Fruit fly (Drosophila melanogaster) whole organism, embryonic: ENCODE measurements around the gene Snx21.
A peak's percentile ranks its signal among the peaks of the same experiment; 100 is the strongest.

Experiments used
- Atf6 ChIP-seq: fragments of 200-800 bp; sonication (Bioruptor generic); IDR thresholded peaks from 2 replicates; pipeline ENCODE4 v1.3.6; 2022; ENCODE audit warnings: missing biosample characterization, missing genetic modification characterization
- CG10147 ChIP-seq: fragments of 200-800 bp; sonication (Bioruptor generic); optimal IDR thresholded peaks from 2 replicates; lab custom pipeline; 2019; ENCODE audit warnings: missing biosample characterization, mild to moderate bottlenecking, missing genetic modification characterization, moderate library complexity
- CG10543 ChIP-seq: fragments of 200-800 bp; sonication (Bioruptor generic); optimal IDR thresholded peaks from 3 replicates; lab custom pipeline; 2017; ENCODE audit warnings: missing biosample characterization, mild to moderate bottlenecking, missing genetic modification characterization, moderate library complexity
- CG11696 ChIP-seq: fragments of 200-800 bp; sonication (Bioruptor generic); IDR thresholded peaks from 2 replicates; pipeline ENCODE4 v1.3.6; 2022; ENCODE audit warnings: missing biosample characterization, missing genetic modification characterization
- CG14441 ChIP-seq: fragments of 200-800 bp; sonication (Bioruptor generic); IDR thresholded peaks from 2 replicates; pipeline ENCODE4 v1.3.6; 2022; ENCODE audit warnings: missing biosample characterization, missing genetic modification characterization
- CG15269 ChIP-seq: fragments of 200-800 bp; sonication (Bioruptor generic); optimal IDR thresholded peaks from 2 replicates; lab custom pipeline; 2018; ENCODE audit warnings: missing biosample characterization, mild to moderate bottlenecking, missing genetic modification characterization, moderate library complexity
- CG18262 ChIP-seq: fragments of 200-800 bp; optimal IDR thresholded peaks from 3 replicates; lab custom pipeline; 2019; ENCODE audit warnings: missing biosample characterization, mild to moderate bottlenecking, missing genetic modification characterization, moderate library complexity
- CG18599 ChIP-seq: fragments of 200-800 bp; sonication (Bioruptor generic); optimal IDR thresholded peaks from 3 replicates; lab custom pipeline; 2017; ENCODE audit warnings: missing biosample characterization, missing genetic modification characterization, mild to moderate bottlenecking, moderate library complexity, missing genetic modification reagents
- CG32532 ChIP-seq: fragments of 200-800 bp; sonication (Bioruptor generic); IDR thresholded peaks from 2 replicates; pipeline ENCODE4 v1.3.6; 2022; ENCODE audit warnings: missing biosample characterization, missing genetic modification characterization
- CG3281 ChIP-seq: fragments of 200-800 bp; sonication (Bioruptor generic); optimal IDR thresholded peaks from 3 replicates; lab custom pipeline; 2017; ENCODE audit warnings: missing biosample characterization, mild to moderate bottlenecking, missing genetic modification characterization
- CG4820 ChIP-seq: fragments of 200-800 bp; sonication (Bioruptor generic); optimal IDR thresholded peaks from 3 replicates; lab custom pipeline; 2016; ENCODE audit warnings: missing biosample characterization, missing genetic modification characterization
- CG6175 ChIP-seq: fragments of 200-800 bp; sonication (Bioruptor generic); IDR thresholded peaks from 3 replicates; pipeline ENCODE4 v1.3.6; 2022; ENCODE audit warnings: missing biosample characterization, missing genetic modification characterization
- CG7839 ChIP-seq: fragments of 200-800 bp; sonication (Bioruptor generic); optimal IDR thresholded peaks from 3 replicates; lab custom pipeline; 2018; ENCODE audit warnings: missing biosample characterization, mild to moderate bottlenecking, missing genetic modification characterization, moderate library complexity
- CG7928 ChIP-seq: fragments of 200-800 bp; sonication (Bioruptor generic); optimal IDR thresholded peaks from 2 replicates; lab custom pipeline; 2017; ENCODE audit warnings: missing biosample characterization, mild to moderate bottlenecking, missing genetic modification characterization
- CG8944 ChIP-seq: fragments of 200-800 bp; sonication (Bioruptor generic); optimal IDR thresholded peaks from 3 replicates; lab custom pipeline; 2016; ENCODE audit warnings: missing biosample characterization, missing genetic modification characterization
- Dip3 ChIP-seq: fragments of 200-800 bp; sonication (Bioruptor generic); optimal IDR thresholded peaks from 3 replicates; lab custom pipeline; 2016; ENCODE audit warnings: missing biosample characterization, missing genetic modification characterization
- Ets97D ChIP-seq: fragments of 200-800 bp; sonication (Bioruptor generic); optimal IDR thresholded peaks from 3 replicates; lab custom pipeline; 2016; ENCODE audit warnings: missing biosample characterization, missing genetic modification characterization
- HLH3B ChIP-seq: fragments of 200-800 bp; sonication (Bioruptor generic); IDR thresholded peaks from 2 replicates; pipeline ENCODE4 v1.3.6; 2022; ENCODE audit warnings: missing biosample characterization, missing genetic modification characterization
- HLH54F ChIP-seq: fragments of 200-800 bp; sonication (Bioruptor generic); optimal IDR thresholded peaks from 3 replicates; lab custom pipeline; 2016; ENCODE audit warnings: missing biosample characterization, missing genetic modification characterization
- Hr51 ChIP-seq, 2 experiments: fragments of 200-800 bp; sonication (Bioruptor generic); optimal IDR thresholded peaks; 2 replicates in 1 of 2; 3 replicates in 1 of 2; lab custom pipeline; 2016 to 2018; ENCODE audit warnings: missing biosample characterization in 2 of 2, missing genetic modification characterization in 2 of 2, mild to moderate bottlenecking in 1 of 2, moderate library complexity in 1 of 2
- Meics ChIP-seq: fragments of 200-800 bp; sonication (Bioruptor generic); optimal IDR thresholded peaks from 2 replicates; lab custom pipeline; 2017; ENCODE audit warnings: missing biosample characterization, mild to moderate bottlenecking, missing genetic modification characterization
- Nf-YC ChIP-seq: fragments of 200-800 bp; optimal IDR thresholded peaks from 3 replicates; lab custom pipeline; 2019; ENCODE audit warnings: missing biosample characterization, mild to moderate bottlenecking, missing genetic modification characterization, moderate library complexity
- Sry-δ ChIP-seq: fragments of 200-800 bp; sonication (Bioruptor generic); optimal IDR thresholded peaks from 2 replicates; lab custom pipeline; 2016; ENCODE audit warnings: missing biosample characterization, missing genetic modification characterization
- aop ChIP-seq: fragments of 200-800 bp; sonication (Bioruptor generic); IDR thresholded peaks from 2 replicates; pipeline ENCODE4 v1.3.6; 2022; ENCODE audit warnings: missing biosample characterization, missing genetic modification characterization
- ash1 ChIP-seq: fragments of 200-800 bp; sonication (Bioruptor generic); optimal IDR thresholded peaks from 2 replicates; lab custom pipeline; 2018; ENCODE audit warnings: missing biosample characterization, mild to moderate bottlenecking, missing genetic modification characterization
- fu2 ChIP-seq: fragments of 200-800 bp; sonication (Bioruptor generic); optimal IDR thresholded peaks from 2 replicates; lab custom pipeline; 2016; ENCODE audit warnings: missing biosample characterization, missing genetic modification characterization
- gsb ChIP-seq: fragments of 200-800 bp; sonication (Bioruptor generic); IDR thresholded peaks from 2 replicates; pipeline ENCODE4 v1.3.6; 2022; ENCODE audit warnings: missing biosample characterization, missing genetic modification characterization
- ranshi ChIP-seq: fragments of 200-800 bp; sonication (Bioruptor generic); IDR thresholded peaks from 2 replicates; pipeline ENCODE4 v1.3.6; 2022; ENCODE audit warnings: missing biosample characterization, missing genetic modification characterization
- sens ChIP-seq: fragments of 200-800 bp; sonication (Bioruptor generic); peaks from one replicate; lab custom pipeline; 2016; ENCODE audit warnings: missing biosample characterization, missing genetic modification characterization
- slbo ChIP-seq: fragments of 200-800 bp; sonication (Bioruptor generic); IDR thresholded peaks from 2 replicates; pipeline ENCODE4 v1.3.6; 2022; ENCODE audit warnings: missing biosample characterization, missing genetic modification characterization
- stc ChIP-seq: fragments of 200-800 bp; sonication (Bioruptor generic); IDR thresholded peaks from 2 replicates; pipeline ENCODE4 v1.3.6; 2022; ENCODE audit warnings: missing biosample characterization, missing genetic modification characterization

Gene Snx21

dm6 chr2L:2720368-2720767, 45.1 kb downstream of the Snx21 start (continued):
- TF ChIP-seq ash1 (GFP tag; lab: Kevin White, UChicago) (no peak), CG10543 (GFP tag; lab: Kevin White, UChicago) (no peak), sens (GFP tag; lab: Kevin White, UChicago) (peak; percentile 69), CG3281 (peak; percentile 8), CG4820 (no peak), CG7839 (tag; lab: Kevin White, UChicago) (peak; percentile 6), gsb (GFP tag; lab: Robert Waterston, UW) (no peak), Ets97D (no peak), Sry-δ (no peak), CG10147 (GFP tag; lab: Kevin White, UChicago) (no peak), fu2 (GFP tag; lab: Kevin White, UChicago) (no peak), HLH3B (GFP tag; lab: Robert Waterston, UW) (0 out of 2 replicates have a peak, but pooled peaks have one; percentile 5), aop (GFP tag; lab: Robert Waterston, UW) (no peak), Meics (GFP tag; lab: Kevin White, UChicago) (peak; percentile 35), Hr51 (GFP tag; optimal IDR thresholded peaks at IDR 0.05; lab: Kevin White, UChicago) (peak in 1 of 2 experiments; percentile 41), CG14441 (GFP tag; lab: Robert Waterston, UW) (0 out of 2 replicates have a peak, but pooled peaks have one; percentile 33), HLH54F (peak; percentile 9), ranshi (GFP tag; lab: Robert Waterston, UW) (peak; percentile 38; the same call in 1 of the 2 replicates), Dip3 (GFP tag; lab: Kevin White, UChicago) (peak; percentile 18), CG11696 (GFP tag; lab: Robert Waterston, UW) (no peak), CG6175 (GFP tag; lab: Robert Waterston, UW) (no peak), Atf6 (GFP tag; lab: Robert Waterston, UW) (no peak), CG15269 (tag; lab: Kevin White, UChicago) (peak; percentile 42), CG8944 (GFP tag; lab: Kevin White, UChicago) (peak; percentile 14), stc (no peak), CG32532 (GFP tag; lab: Robert Waterston, UW) (peak; percentile 44; the same call in 1 of the 2 replicates), Nf-YC (no peak), CG18262 (no peak), CG7928 (GFP tag; lab: Kevin White, UChicago) (no peak), CG18599 (peak; percentile 60), slbo (GFP tag; lab: Robert Waterston, UW) (peak; percentile 28; the same call in 1 of the 2 replicates)
